Worm (Caenorhabditis elegans): Measurements from ENCODE around the gene fbxc-39.

The fbxc-39 gene

ce11 chrII:988437-988836, at the start of gene fbxc-39:
fbxc-39 (plus strand) TSS chrII:988737.
- TF ChIP-seq pha-4 (tag; optimal IDR thresholded peaks at IDR 0.05) (no peak), lin-15B (tag; optimal IDR thresholded peaks at IDR 0.05) (no peak), fkh-10 (GFP tag; optimal IDR thresholded peaks at IDR 0.05) (no peak), elt-1 (tag; optimal IDR thresholded peaks at IDR 0.05) (no peak), ama-1 (optimal IDR thresholded peaks at IDR 0.05) (no peak), nhr-25 (tag; optimal IDR thresholded peaks at IDR 0.05) (no peak), nhr-43 (tag; optimal IDR thresholded peaks at IDR 0.05; ENCODE audit: poor library complexity, severe bottlenecking) (no peak), egl-27 (tag; optimal IDR thresholded peaks at IDR 0.05) (no peak), unc-62 (GFP tag; optimal IDR thresholded peaks at IDR 0.05) (no peak), nfya-1 (tag; optimal IDR thresholded peaks at IDR 0.05; ENCODE audit: insufficient read depth) (no peak)

ce11 chrII:940779-941178, 47.8 kb upstream of the fbxc-39 start, which contains the start of gene fbxc-36:
fbxc-36 (plus strand) TSS chrII:940983.
- TF ChIP-seq elt-3 (tag; optimal IDR thresholded peaks at IDR 0.05): no peak
- no peak for TF ChIP-seq ceh-82 (tag; optimal IDR thresholded peaks at IDR 0.05)
- no peak for TF ChIP-seq nhr-76 (tag; optimal IDR thresholded peaks at IDR 0.05)
- TF ChIP-seq nhr-77 (tag; optimal IDR thresholded peaks at IDR 0.05): no peak
- no peak for TF ChIP-seq ztf-4 (tag; optimal IDR thresholded peaks at IDR 0.05)
- no peak for TF ChIP-seq elt-2 (tag; optimal IDR thresholded peaks at IDR 0.05)
- no peak for TF ChIP-seq snpc-4 (tag; optimal IDR thresholded peaks at IDR 0.05)
- TF ChIP-seq ZK546.5 (tag; optimal IDR thresholded peaks at IDR 0.05): no peak

ce11 chrII:943773-944172, 44.8 kb upstream of the fbxc-39 start, which contains the start of gene clec-43:
clec-43 (plus strand) TSS chrII:944066.
- TF ChIP-seq mml-1 (tag; optimal IDR thresholded peaks at IDR 0.05): no peak
- peak; percentile 81 for TF ChIP-seq elt-2 (tag; optimal IDR thresholded peaks at IDR 0.05)
- peak; percentile 76 for TF ChIP-seq pqm-1 (tag; optimal IDR thresholded peaks at IDR 0.05)

ce11 chrII:948091-948490, 40.4 kb upstream of the fbxc-39 start, which contains the start of gene fbxc-32:
fbxc-32 (minus strand) TSS chrII:948191.
- TF ChIP-seq mml-1 (tag; optimal IDR thresholded peaks at IDR 0.05) (no peak), aly-2 (tag; optimal IDR thresholded peaks at IDR 0.05) (no peak), unc-39 (tag; optimal IDR thresholded peaks at IDR 0.05) (no peak), egl-27 (tag; optimal IDR thresholded peaks at IDR 0.05) (no peak), nhr-67 (tag; optimal IDR thresholded peaks at IDR 0.05) (no peak), tbx-2 (tag; optimal IDR thresholded peaks at IDR 0.05) (no peak), nhr-77 (tag; optimal IDR thresholded peaks at IDR 0.05) (no peak), lin-39 (tag; optimal IDR thresholded peaks at IDR 0.05) (no peak), pqm-1 (tag; optimal IDR thresholded peaks at IDR 0.05) (no peak), sea-2 (GFP tag; optimal IDR thresholded peaks at IDR 0.05) (no peak), hmg-11 (tag; optimal IDR thresholded peaks at IDR 0.05) (no peak), lin-15B (tag; optimal IDR thresholded peaks at IDR 0.05) (no peak)

- TF ChIP-seq pqm-1 (tag; optimal IDR thresholded peaks at IDR 0.05): no peak
- TF ChIP-seq nhr-12 (tag; optimal IDR thresholded peaks at IDR 0.05): no peak
- no peak for TF ChIP-seq ama-1 (optimal IDR thresholded peaks at IDR 0.05)
- no peak for TF ChIP-seq aly-2 (tag; optimal IDR thresholded peaks at IDR 0.05)
- no peak for TF ChIP-seq ceh-82 (tag; optimal IDR thresholded peaks at IDR 0.05)
- no peak for TF ChIP-seq egl-27 (tag; optimal IDR thresholded peaks at IDR 0.05)
- no peak for TF ChIP-seq daf-12 (tag; optimal IDR thresholded peaks at IDR 0.05)
- TF ChIP-seq nhr-28 (tag; optimal IDR thresholded peaks at IDR 0.05): no peak
- TF ChIP-seq fkh-2 (tag; optimal IDR thresholded peaks at IDR 0.05): no peak
- TF ChIP-seq nhr-23 (tag; optimal IDR thresholded peaks at IDR 0.05): no peak
- TF ChIP-seq mml-1 (tag; optimal IDR thresholded peaks at IDR 0.05): no peak
- no peak for TF ChIP-seq ceh-28 (tag; optimal IDR thresholded peaks at IDR 0.05)
- TF ChIP-seq snpc-4 (tag; optimal IDR thresholded peaks at IDR 0.05): no peak
- no peak for TF ChIP-seq nhr-43 (tag; optimal IDR thresholded peaks at IDR 0.05; ENCODE audit: poor library complexity, severe bottlenecking)
- no peak for TF ChIP-seq R02D3.7 (tag; optimal IDR thresholded peaks at IDR 0.05)
- no peak for TF ChIP-seq nhr-67 (tag; optimal IDR thresholded peaks at IDR 0.05)
- no peak for TF ChIP-seq elt-2 (tag; optimal IDR thresholded peaks at IDR 0.05)
- TF ChIP-seq nhr-237 (tag; optimal IDR thresholded peaks at IDR 0.05): no peak
- TF ChIP-seq nhr-76 (tag; optimal IDR thresholded peaks at IDR 0.05): no peak
- TF ChIP-seq ceh-16 (tag; optimal IDR thresholded peaks at IDR 0.05): no peak
Observed at ce11 chrII:950374-950773, 38.2 kb upstream of the fbxc-39 start.

Measured in whole organism, L3 larva.